Fruit fly (Drosophila melanogaster) whole organism, embryonic: Measurements from ENCODE around the gene CG5160.
A peak's percentile ranks its signal among the peaks of the same experiment; 100 is the strongest.

Experiments used
- Adf1 ChIP-seq: fragments of 200-800 bp; sonication (Bioruptor generic); IDR thresholded peaks from 2 replicates; pipeline ENCODE4 v1.3.6; 2022; ENCODE audit warnings: missing biosample characterization, missing genetic modification characterization
- Atf-2 ChIP-seq: fragments of 200-800 bp; sonication (Bioruptor generic); optimal IDR thresholded peaks from 2 replicates; lab custom pipeline; 2016; ENCODE audit warnings: missing biosample characterization, missing genetic modification characterization
- CG10267 ChIP-seq: fragments of 200-800 bp; sonication (Bioruptor generic); optimal IDR thresholded peaks from 2 replicates; lab custom pipeline; 2018; ENCODE audit warnings: missing biosample characterization, mild to moderate bottlenecking, missing genetic modification characterization, moderate library complexity
- CG10321 ChIP-seq: fragments of 200-800 bp; sonication (Bioruptor generic); IDR thresholded peaks from 2 replicates; pipeline ENCODE4 v1.3.6; 2022; ENCODE audit warnings: missing biosample characterization, missing genetic modification characterization
- CG10979 ChIP-seq: fragments of 200-800 bp; sonication (Bioruptor generic); optimal IDR thresholded peaks from 2 replicates; lab custom pipeline; 2018; ENCODE audit warnings: missing biosample characterization, mild to moderate bottlenecking, missing genetic modification characterization, moderate library complexity
- CG11504 ChIP-seq: fragments of 200-800 bp; sonication (Bioruptor generic); optimal IDR thresholded peaks from 3 replicates; lab custom pipeline; 2019; ENCODE audit warnings: missing biosample characterization, mild to moderate bottlenecking, missing genetic modification characterization, moderate library complexity
- CG11695 ChIP-seq: fragments of 200-800 bp; sonication (Bioruptor generic); IDR thresholded peaks from 3 replicates; pipeline ENCODE4 v1.3.6; 2022; ENCODE audit warnings: missing biosample characterization, missing genetic modification characterization
- CG12299 ChIP-seq: fragments of 200-800 bp; sonication (Bioruptor generic); optimal IDR thresholded peaks from 2 replicates; lab custom pipeline; 2018; ENCODE audit warnings: missing biosample characterization, mild to moderate bottlenecking, missing genetic modification characterization
- CG12391 ChIP-seq: fragments of 200-800 bp; sonication (Bioruptor generic); optimal IDR thresholded peaks from 3 replicates; lab custom pipeline; 2018; ENCODE audit warnings: missing biosample characterization, mild to moderate bottlenecking, missing genetic modification characterization, moderate library complexity
- CG13424 ChIP-seq: fragments of 200-800 bp; sonication (Bioruptor generic); optimal IDR thresholded peaks from 2 replicates; lab custom pipeline; 2019; ENCODE audit warnings: missing biosample characterization, mild to moderate bottlenecking, missing genetic modification characterization, moderate library complexity
- CG16779 ChIP-seq: fragments of 200-800 bp; sonication (Bioruptor generic); IDR thresholded peaks from 2 replicates; pipeline ENCODE4 v1.3.6; 2022; ENCODE audit warnings: missing biosample characterization, missing genetic modification characterization
- CG17385 ChIP-seq: fragments of 200-800 bp; sonication (Bioruptor generic); optimal IDR thresholded peaks from 3 replicates; lab custom pipeline; 2018; ENCODE audit warnings: missing biosample characterization, mild to moderate bottlenecking, missing genetic modification characterization
- CG17568 ChIP-seq: fragments of 200-800 bp; sonication (Bioruptor generic); optimal IDR thresholded peaks from 2 replicates; lab custom pipeline; 2018; ENCODE audit warnings: missing biosample characterization, mild to moderate bottlenecking, missing genetic modification characterization, moderate library complexity
- CG1832 ChIP-seq: fragments of 200-800 bp; sonication (Bioruptor generic); optimal IDR thresholded peaks from 2 replicates; lab custom pipeline; 2017; ENCODE audit warnings: missing biosample characterization, mild to moderate bottlenecking, missing genetic modification characterization, inconsistent platforms
- CG2202 ChIP-seq: fragments of 200-800 bp; sonication (Bioruptor generic); optimal IDR thresholded peaks from 2 replicates; lab custom pipeline; 2018; ENCODE audit warnings: missing biosample characterization, mild to moderate bottlenecking, missing genetic modification characterization
- CG3065 ChIP-seq: fragments of 200-800 bp; sonication (Bioruptor generic); optimal IDR thresholded peaks from 2 replicates; lab custom pipeline; 2016; ENCODE audit warnings: missing biosample characterization, missing genetic modification characterization
- CG31388 ChIP-seq: fragments of 200-800 bp; sonication (Bioruptor generic); optimal IDR thresholded peaks from 2 replicates; lab custom pipeline; 2016; ENCODE audit warnings: missing biosample characterization, missing genetic modification characterization
- CG32532 ChIP-seq: fragments of 200-800 bp; sonication (Bioruptor generic); IDR thresholded peaks from 2 replicates; pipeline ENCODE4 v1.3.6; 2022; ENCODE audit warnings: missing biosample characterization, missing genetic modification characterization
- CG4328 ChIP-seq: fragments of 200-800 bp; sonication (Bioruptor generic); optimal IDR thresholded peaks from 3 replicates; lab custom pipeline; 2017; ENCODE audit warnings: missing biosample characterization, missing genetic modification reagents, missing genetic modification characterization
- CG4404 ChIP-seq: fragments of 200-800 bp; sonication (Bioruptor generic); IDR thresholded peaks from 2 replicates; pipeline ENCODE4 v1.3.6; 2022; ENCODE audit warnings: missing biosample characterization, missing genetic modification characterization
- CG6813 ChIP-seq: fragments of 200-800 bp; sonication (Bioruptor generic); optimal IDR thresholded peaks from 2 replicates; lab custom pipeline; 2017; ENCODE audit warnings: missing biosample characterization, missing genetic modification characterization, mild to moderate bottlenecking, moderate library complexity, missing genetic modification reagents
- CG7556 ChIP-seq: fragments of 200-800 bp; sonication (Bioruptor generic); optimal IDR thresholded peaks from 2 replicates; lab custom pipeline; 2017; ENCODE audit warnings: missing biosample characterization, mild to moderate bottlenecking, missing genetic modification characterization
- CG8290 ChIP-seq, 3 experiments: fragments of 200-800 bp; sonication (Bioruptor generic); optimal IDR thresholded peaks; 2 replicates each; lab custom pipeline; 2016 to 2019; ENCODE audit warnings: missing biosample characterization in 3 of 3, missing genetic modification characterization in 3 of 3, mild to moderate bottlenecking in 2 of 3, moderate library complexity in 1 of 3
- CG9609 ChIP-seq: fragments of 200-800 bp; sonication (Bioruptor generic); optimal IDR thresholded peaks from 3 replicates; lab custom pipeline; 2016; ENCODE audit warnings: missing biosample characterization, missing genetic modification characterization
- Drgx ChIP-seq: fragments of 200-800 bp; sonication (Bioruptor generic); IDR thresholded peaks from 2 replicates; pipeline ENCODE4 v1.3.6; 2022; ENCODE audit warnings: missing biosample characterization, missing genetic modification characterization
- Ets65A ChIP-seq: fragments of 200-800 bp; sonication (Bioruptor generic); peaks from one replicate; lab custom pipeline; 2016; ENCODE audit warnings: missing biosample characterization, missing genetic modification characterization
- H15 ChIP-seq: fragments of 200-800 bp; sonication (Bioruptor generic); IDR thresholded peaks from 3 replicates; pipeline ENCODE4 v1.3.6; 2022; ENCODE audit warnings: missing biosample characterization, missing genetic modification characterization
- HHEX ChIP-seq: fragments of 200-800 bp; sonication (Bioruptor generic); optimal IDR thresholded peaks from 3 replicates; lab custom pipeline; 2017; ENCODE audit warnings: missing biosample characterization, mild to moderate bottlenecking, missing genetic modification characterization, missing genetic modification reagents
- HLH3B ChIP-seq: fragments of 200-800 bp; sonication (Bioruptor generic); IDR thresholded peaks from 2 replicates; pipeline ENCODE4 v1.3.6; 2022; ENCODE audit warnings: missing biosample characterization, missing genetic modification characterization
- Hand ChIP-seq: fragments of 200-800 bp; sonication (Bioruptor generic); optimal IDR thresholded peaks from 2 replicates; lab custom pipeline; 2017; ENCODE audit warnings: mild to moderate bottlenecking, missing biosample characterization, missing genetic modification reagents, missing genetic modification characterization
- Hmr ChIP-seq: fragments of 200-800 bp; sonication (Bioruptor generic); optimal IDR thresholded peaks from 3 replicates; lab custom pipeline; 2017; ENCODE audit warnings: mild to moderate bottlenecking, missing biosample characterization, missing genetic modification reagents, missing genetic modification characterization
- Med ChIP-seq: fragments of 200-800 bp; sonication (Bioruptor generic); peaks from one replicate; lab custom pipeline; 2016; ENCODE audit warnings: missing biosample characterization, missing genetic modification characterization, mild to moderate bottlenecking, inconsistent platforms, moderate library complexity
- Meics ChIP-seq: fragments of 200-800 bp; sonication (Bioruptor generic); optimal IDR thresholded peaks from 2 replicates; lab custom pipeline; 2017; ENCODE audit warnings: missing biosample characterization, mild to moderate bottlenecking, missing genetic modification characterization
- PHDP ChIP-seq: fragments of 200-800 bp; sonication (Bioruptor generic); optimal IDR thresholded peaks from 3 replicates; lab custom pipeline; 2018; ENCODE audit warnings: missing biosample characterization, mild to moderate bottlenecking, missing genetic modification characterization, moderate library complexity
- Rfx ChIP-seq: fragments of 200-800 bp; sonication (Bioruptor generic); IDR thresholded peaks from 2 replicates; pipeline ENCODE4 v1.3.6; 2022; ENCODE audit warnings: missing biosample characterization, missing genetic modification characterization
- Sry-δ ChIP-seq: fragments of 200-800 bp; sonication (Bioruptor generic); optimal IDR thresholded peaks from 2 replicates; lab custom pipeline; 2016; ENCODE audit warnings: missing biosample characterization, missing genetic modification characterization
- cwo ChIP-seq: fragments of 200-800 bp; sonication (Bioruptor generic); optimal IDR thresholded peaks from 3 replicates; lab custom pipeline; 2017; ENCODE audit warnings: missing biosample characterization, missing genetic modification characterization, mild to moderate bottlenecking, moderate library complexity, missing genetic modification reagents
- dpn ChIP-seq, 2 experiments: fragments of 200-800 bp; sonication (Bioruptor generic); optimal IDR thresholded peaks; 3 replicates each; lab custom pipeline; 2016; ENCODE audit warnings: missing biosample characterization in 2 of 2, missing genetic modification characterization in 2 of 2
- esg ChIP-seq: fragments of 200-800 bp; sonication (Bioruptor generic); conservative IDR thresholded peaks from 2 replicates; pipeline ENCODE4 v1.3.6; 2022; ENCODE audit warnings: missing biosample characterization, missing genetic modification characterization
- fru ChIP-seq: fragments of >200 bp; optimal IDR thresholded peaks from 2 replicates; lab custom pipeline; 2017
- jigr1 ChIP-seq: fragments of 200-800 bp; sonication (Bioruptor generic); IDR thresholded peaks from 3 replicates; pipeline ENCODE4 v1.3.6; 2022; ENCODE audit warnings: missing biosample characterization, missing genetic modification characterization
- lov ChIP-seq, 2 experiments: fragments of 200-800 bp in 1 of 2; fragments of >200 bp in 1 of 2; sonication (Bioruptor generic) in 1 of 2; IDR thresholded peaks in 1 of 2; optimal IDR thresholded peaks in 1 of 2; 2 replicates in 1 of 2; 3 replicates in 1 of 2; pipeline versions ENCODE4 v1.3.6 to Lab custom; 2017 to 2022; ENCODE audit warnings: missing biosample characterization in 1 of 2, missing genetic modification characterization in 1 of 2
- mam ChIP-seq: fragments of 200-800 bp; sonication (Bioruptor generic); optimal IDR thresholded peaks from 3 replicates; lab custom pipeline; 2016; ENCODE audit warnings: missing biosample characterization, missing genetic modification characterization

CG5160 gene

DNA sequence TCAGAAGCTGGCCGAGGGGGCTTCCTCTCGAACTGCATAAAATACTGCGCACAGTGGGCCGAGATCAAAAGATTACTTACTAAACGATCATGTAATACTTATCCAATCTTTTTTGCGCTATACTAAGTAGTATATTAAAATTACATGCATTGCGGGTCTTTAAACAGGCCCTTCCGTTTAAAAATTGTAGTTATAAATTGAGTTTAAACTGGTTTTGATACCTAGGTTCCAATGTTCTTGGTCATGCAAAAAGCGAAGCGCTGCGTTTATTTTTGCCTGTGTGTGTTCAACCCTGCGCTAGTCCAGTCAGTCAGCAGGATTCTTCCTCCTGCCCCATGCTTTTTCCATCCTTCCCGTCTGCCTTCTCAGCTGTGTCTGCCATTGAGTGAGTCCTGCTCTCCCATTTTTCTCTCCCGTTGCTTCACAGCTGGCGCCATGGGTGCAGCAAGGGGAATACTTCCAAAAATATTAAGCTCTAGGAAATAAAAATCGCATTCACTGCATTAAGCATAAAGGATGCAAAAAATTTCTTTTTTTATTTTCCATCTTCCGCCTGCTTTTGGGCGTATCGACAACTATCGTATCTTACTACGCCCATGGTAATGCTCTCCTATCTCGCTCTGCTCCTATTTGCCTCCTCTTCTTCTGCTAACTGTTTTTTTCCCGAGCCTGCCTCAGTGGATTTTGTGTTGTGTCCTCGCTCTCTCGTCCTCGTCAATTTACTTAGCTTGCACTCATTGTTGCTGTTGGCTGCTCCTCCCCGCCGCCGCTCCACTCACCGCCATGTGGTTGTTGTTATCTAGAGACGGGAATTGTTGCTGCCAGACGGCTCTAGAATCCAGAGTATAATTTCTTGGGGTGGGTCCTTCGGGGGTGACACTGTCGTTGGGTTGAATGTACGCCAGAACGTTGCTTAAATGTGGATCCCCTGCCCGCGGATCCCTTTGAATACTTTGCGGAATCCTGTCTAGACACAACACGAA lies 22.0 kb upstream of the CG5160 start (continued):
- TF ChIP-seq Sry-δ (GFP tag; lab: Kevin White, UChicago): peak; percentile 18

DNA sequence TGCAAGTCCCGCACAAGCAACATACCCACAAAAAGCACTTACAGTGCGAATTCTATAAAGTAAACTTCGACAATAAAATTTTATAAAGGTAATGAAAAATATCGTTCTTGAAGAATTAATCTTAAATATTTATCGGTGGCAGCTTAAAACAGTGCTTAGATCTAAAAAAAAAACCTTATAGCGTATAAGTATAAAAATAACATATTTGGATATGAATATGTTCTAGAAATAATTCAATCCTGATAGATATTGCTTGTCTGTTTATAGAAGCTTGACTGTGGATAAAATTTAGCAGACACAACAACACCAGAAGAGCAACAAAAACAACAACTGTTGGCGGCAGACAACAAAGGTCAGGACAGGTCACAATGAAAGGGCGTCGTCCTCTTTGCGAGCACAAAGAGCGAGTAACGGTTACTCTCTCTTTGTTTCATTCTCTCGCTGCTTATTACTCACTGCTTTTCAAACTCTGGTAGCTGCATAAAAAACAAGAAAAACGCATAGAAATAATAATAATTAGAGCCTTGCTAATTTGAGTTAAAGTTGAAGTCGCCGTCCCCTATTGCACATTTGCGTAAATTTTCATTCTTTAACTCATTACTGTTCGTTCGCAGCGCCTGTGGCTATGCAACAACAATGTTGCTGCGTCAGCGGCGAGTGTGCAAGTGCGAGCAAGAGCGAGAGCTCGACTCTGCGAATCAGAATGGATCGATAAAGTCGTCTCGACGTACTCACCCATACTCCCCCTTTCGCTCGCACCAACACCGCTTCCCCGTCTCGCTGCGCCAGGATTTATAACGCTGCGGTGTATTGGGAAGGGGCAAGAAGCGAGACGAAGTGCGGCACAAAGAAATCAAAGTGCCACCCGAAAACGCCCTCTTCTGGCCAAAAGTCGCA lies 21.1 kb upstream of the CG5160 start:
- TF ChIP-seq Med: peak; percentile 81
- peak; percentile 26; the same call in 1 of the 2 replicates for TF ChIP-seq Rfx (GFP tag; lab: Robert Waterston, UW)
- TF ChIP-seq CG17385 (GFP tag; lab: Kevin White, UChicago): peak; percentile 32
- TF ChIP-seq CG10979: no peak
- 0 out of 3 replicates have a peak, but pooled peaks have one; percentile 10 for TF ChIP-seq H15
- peak; percentile 40 for TF ChIP-seq fru (lab: Kevin White, UChicago)
- no peak for TF ChIP-seq jigr1 (GFP tag; lab: Robert Waterston, UW)
- TF ChIP-seq cwo (GFP tag; lab: Kevin White, UChicago): peak; percentile 21
- peak; percentile 36 for TF ChIP-seq PHDP
- TF ChIP-seq HLH3B (GFP tag; lab: Robert Waterston, UW): 0 out of 2 replicates have a peak, but pooled peaks have one; percentile 9
- TF ChIP-seq CG11695: no peak
- TF ChIP-seq Adf1 (GFP tag; lab: Robert Waterston, UW): peak; percentile 7; the same call in 1 of the 2 replicates
- TF ChIP-seq CG11504 (tag; lab: Kevin White, UChicago): peak; percentile 48
- peak; percentile 96 for TF ChIP-seq CG8290 (GFP tag; optimal IDR thresholded peaks at IDR 0.05; lab: Kevin White, UChicago)
- TF ChIP-seq CG8290 (tag; optimal IDR thresholded peaks at IDR 0.05; lab: Kevin White, UChicago): peak; percentile 41 to 69
- peak; percentile 48 for TF ChIP-seq CG13424
- no peak for TF ChIP-seq Atf-2 (GFP tag; lab: Kevin White, UChicago)
- TF ChIP-seq CG16779 (GFP tag; lab: Robert Waterston, UW): no peak
- no peak for TF ChIP-seq dpn (GFP tag; optimal IDR thresholded peaks at IDR 0.05; lab: Kevin White, UChicago)
- peak; percentile 27 for TF ChIP-seq Ets65A (GFP tag; lab: Kevin White, UChicago)
- no peak for TF ChIP-seq CG12299
- TF ChIP-seq Drgx: peak; percentile 54; the same call in 1 of the 2 replicates
- TF ChIP-seq CG10267 (tag; lab: Kevin White, UChicago): peak; percentile 0
- TF ChIP-seq CG12391 (tag; lab: Kevin White, UChicago): peak; percentile 17
- 0 out of 2 replicates have a peak, but pooled peaks have one; percentile 10 for TF ChIP-seq esg
- TF ChIP-seq CG3065 (GFP tag; lab: Kevin White, UChicago): no peak
- TF ChIP-seq CG32532 (GFP tag; lab: Robert Waterston, UW): peak; percentile 42; the same call in 1 of the 2 replicates
- no peak for TF ChIP-seq CG2202 (tag; lab: Kevin White, UChicago)
- peak; percentile 40 for TF ChIP-seq Hand (GFP tag; lab: Kevin White, UChicago)
- TF ChIP-seq Hmr (GFP tag; lab: Kevin White, UChicago): peak; percentile 35
- TF ChIP-seq CG6813 (GFP tag; lab: Kevin White, UChicago): no peak
- TF ChIP-seq CG31388 (GFP tag; lab: Kevin White, UChicago): no peak
- TF ChIP-seq CG9609 (GFP tag; lab: Kevin White, UChicago): no peak
- peak; percentile 50 for TF ChIP-seq Meics (GFP tag; lab: Kevin White, UChicago)
- no peak for TF ChIP-seq CG10321 (GFP tag; lab: Robert Waterston, UW)
- peak; percentile 48 for TF ChIP-seq CG7556
- TF ChIP-seq CG4328 (GFP tag; lab: Kevin White, UChicago): no peak
- TF ChIP-seq HHEX (GFP tag; lab: Kevin White, UChicago): no peak
- TF ChIP-seq CG17568 (GFP tag; lab: Kevin White, UChicago): no peak
- no peak for TF ChIP-seq CG4404 (GFP tag; lab: Robert Waterston, UW)
- peak; percentile 61 for TF ChIP-seq CG1832
- TF ChIP-seq mam (GFP tag; lab: Kevin White, UChicago): no peak
- no peak for TF ChIP-seq lov (optimal IDR thresholded peaks at IDR 0.05; lab: Kevin White, UChicago)
- 0 out of 3 replicates have a peak, but pooled peaks have one; percentile 10 for TF ChIP-seq lov (GFP tag; IDR thresholded peaks at IDR 0.05; lab: Robert Waterston, UW)
